Fruit fly (Drosophila melanogaster) whole organism, embryonic: ENCODE data around the gene 5-HT7.

Experiments used
- Antp ChIP-seq: fragments of 200-800 bp; sonication (Bioruptor generic); optimal IDR thresholded peaks from 3 replicates; lab custom pipeline; 2016; ENCODE audit warnings: missing biosample characterization, missing genetic modification characterization
- Asciz ChIP-seq: fragments of 200-800 bp; sonication (Bioruptor generic); optimal IDR thresholded peaks from 2 replicates; lab custom pipeline; 2017; ENCODE audit warnings: missing biosample characterization, mild to moderate bottlenecking, missing genetic modification characterization, missing genetic modification reagents
- CG10321 ChIP-seq: fragments of 200-800 bp; sonication (Bioruptor generic); IDR thresholded peaks from 2 replicates; pipeline ENCODE4 v1.3.6; 2022; ENCODE audit warnings: missing biosample characterization, missing genetic modification characterization
- CG11247 ChIP-seq: fragments of 200-800 bp; sonication (Bioruptor generic); IDR thresholded peaks from 2 replicates; pipeline ENCODE4 v1.3.6; 2022; ENCODE audit warnings: missing biosample characterization, missing genetic modification characterization
- CG11456 ChIP-seq: fragments of 200-800 bp; sonication (Bioruptor generic); IDR thresholded peaks from 3 replicates; pipeline ENCODE4 v1.3.6; 2022; ENCODE audit warnings: missing biosample characterization, missing genetic modification characterization
- CG15011 ChIP-seq: fragments of 200-800 bp; sonication (Bioruptor generic); optimal IDR thresholded peaks from 3 replicates; lab custom pipeline; 2018; ENCODE audit warnings: missing biosample characterization, mild to moderate bottlenecking, missing genetic modification characterization
- CG1529 ChIP-seq: fragments of 200-800 bp; sonication (Bioruptor generic); optimal IDR thresholded peaks from 3 replicates; lab custom pipeline; 2018; ENCODE audit warnings: missing biosample characterization, missing genetic modification characterization
- CG16863 ChIP-seq: fragments of 200-800 bp; sonication (Bioruptor generic); optimal IDR thresholded peaks from 3 replicates; lab custom pipeline; 2016; ENCODE audit warnings: missing biosample characterization, missing genetic modification characterization
- CG18262 ChIP-seq: fragments of 200-800 bp; optimal IDR thresholded peaks from 3 replicates; lab custom pipeline; 2019; ENCODE audit warnings: missing biosample characterization, mild to moderate bottlenecking, missing genetic modification characterization, moderate library complexity
- CG31388 ChIP-seq: fragments of 200-800 bp; sonication (Bioruptor generic); optimal IDR thresholded peaks from 2 replicates; lab custom pipeline; 2016; ENCODE audit warnings: missing biosample characterization, missing genetic modification characterization
- CG32767 ChIP-seq: fragments of 200-800 bp; sonication (Bioruptor generic); IDR thresholded peaks from 2 replicates; pipeline ENCODE4 v1.3.6; 2022; ENCODE audit warnings: missing biosample characterization, missing genetic modification characterization
- CG3281 ChIP-seq: fragments of 200-800 bp; sonication (Bioruptor generic); optimal IDR thresholded peaks from 3 replicates; lab custom pipeline; 2017; ENCODE audit warnings: missing biosample characterization, mild to moderate bottlenecking, missing genetic modification characterization
- CG34422 ChIP-seq: fragments of 200-800 bp; sonication (Bioruptor generic); IDR thresholded peaks from 3 replicates; pipeline ENCODE4 v1.3.6; 2022; ENCODE audit warnings: missing biosample characterization, missing genetic modification characterization
- CG9727 ChIP-seq: fragments of 200-800 bp; sonication (Bioruptor generic); optimal IDR thresholded peaks from 3 replicates; lab custom pipeline; 2017; ENCODE audit warnings: missing biosample characterization, mild to moderate bottlenecking, missing genetic modification characterization
- Chrac-16 ChIP-seq: fragments of 200-800 bp; sonication (Bioruptor generic); optimal IDR thresholded peaks from 3 replicates; lab custom pipeline; 2016; ENCODE audit warnings: missing biosample characterization, missing genetic modification characterization
- H2.0 ChIP-seq: fragments of 200-800 bp; sonication (Bioruptor generic); IDR thresholded peaks from 2 replicates; pipeline ENCODE4 v1.3.6; 2022; ENCODE audit warnings: missing biosample characterization, missing genetic modification characterization
- Hsf ChIP-seq: fragments of 200-800 bp; sonication (Bioruptor generic); optimal IDR thresholded peaks from 3 replicates; lab custom pipeline; 2016; ENCODE audit warnings: missing biosample characterization, missing genetic modification characterization
- MESR4 ChIP-seq: fragments of 200-800 bp; sonication (Bioruptor generic); optimal IDR thresholded peaks from 2 replicates; lab custom pipeline; 2018; ENCODE audit warnings: missing biosample characterization, mild to moderate bottlenecking, missing genetic modification characterization, moderate library complexity
- MTF-1 ChIP-seq: fragments of 200-800 bp; sonication (Bioruptor generic); optimal IDR thresholded peaks from 2 replicates; lab custom pipeline; 2018; ENCODE audit warnings: missing biosample characterization, mild to moderate bottlenecking, missing genetic modification characterization, borderline replicate concordance
- Mad ChIP-seq: fragments of 200-800 bp; sonication (Bioruptor generic); optimal IDR thresholded peaks from 2 replicates; lab custom pipeline; 2016; ENCODE audit warnings: missing biosample characterization, missing genetic modification characterization
- Nf-YA ChIP-seq: fragments of 200-800 bp; sonication (Bioruptor generic); IDR thresholded peaks from 2 replicates; pipeline ENCODE4 v1.3.6; 2022; ENCODE audit warnings: missing biosample characterization, missing genetic modification characterization
- Optix ChIP-seq: fragments of 200-800 bp; sonication (Bioruptor generic); IDR thresholded peaks from 3 replicates; pipeline ENCODE4 v1.3.6; 2022; ENCODE audit warnings: missing biosample characterization, missing genetic modification characterization
- TFAM ChIP-seq: fragments of 200-800 bp; sonication (Bioruptor generic); optimal IDR thresholded peaks from 2 replicates; lab custom pipeline; 2017; ENCODE audit warnings: missing biosample characterization, missing genetic modification characterization, inconsistent platforms
- Usf ChIP-seq: fragments of 200-800 bp; sonication (Bioruptor generic); optimal IDR thresholded peaks from 2 replicates; lab custom pipeline; 2017; ENCODE audit warnings: missing genotype, missing biosample characterization, missing genetic modification characterization
- Vsx1 ChIP-seq: fragments of 200-800 bp; sonication (Bioruptor generic); optimal IDR thresholded peaks from 2 replicates; lab custom pipeline; 2017; ENCODE audit warnings: missing biosample characterization, mild to moderate bottlenecking, missing genetic modification characterization, missing genetic modification reagents
- ash1 ChIP-seq: fragments of 200-800 bp; sonication (Bioruptor generic); optimal IDR thresholded peaks from 2 replicates; lab custom pipeline; 2018; ENCODE audit warnings: missing biosample characterization, mild to moderate bottlenecking, missing genetic modification characterization
- bab2 ChIP-seq: fragments of 200-800 bp; sonication (Bioruptor generic); optimal IDR thresholded peaks from 2 replicates; lab custom pipeline; 2016; ENCODE audit warnings: missing biosample characterization, missing genetic modification characterization
- bsh ChIP-seq, 2 experiments: fragments of 200-800 bp; sonication (Bioruptor generic); optimal IDR thresholded peaks; 2 replicates each; lab custom pipeline; 2017 to 2018; ENCODE audit warnings: mild to moderate bottlenecking in 2 of 2, missing biosample characterization in 2 of 2, missing genetic modification characterization in 2 of 2, moderate library complexity in 1 of 2
- chinmo ChIP-seq: fragments of 200-800 bp; sonication (Bioruptor generic); IDR thresholded peaks from 4 replicates; pipeline ENCODE4 v1.3.6; 2022; ENCODE audit warnings: missing biosample characterization, missing genetic modification characterization; ENCODE audit not compliant: partially characterized antibody
- dysf ChIP-seq: fragments of 200-800 bp; sonication (Bioruptor generic); IDR thresholded peaks from 3 replicates; pipeline ENCODE4 v1.3.6; 2022; ENCODE audit warnings: missing biosample characterization, missing genetic modification characterization
- ewg ChIP-seq: fragments of 200-800 bp; sonication (Bioruptor generic); optimal IDR thresholded peaks from 3 replicates; lab custom pipeline; 2017; ENCODE audit warnings: mild to moderate bottlenecking, missing biosample characterization, missing genetic modification reagents, missing genetic modification characterization
- ftz-f1 ChIP-seq: fragments of 200-800 bp; sonication (Bioruptor generic); optimal IDR thresholded peaks from 2 replicates; lab custom pipeline; 2016; ENCODE audit warnings: missing biosample characterization, missing genetic modification characterization
- gro ChIP-seq: fragments of 200-800 bp; sonication (Bioruptor generic); optimal IDR thresholded peaks from 2 replicates; lab custom pipeline; 2016; ENCODE audit warnings: missing biosample characterization, missing genetic modification characterization
- lilli ChIP-seq: fragments of 200-800 bp; sonication (Bioruptor generic); optimal IDR thresholded peaks from 3 replicates; lab custom pipeline; 2016; ENCODE audit warnings: missing biosample characterization, missing genetic modification characterization
- nerfin-1 ChIP-seq: fragments of 200-800 bp; sonication (Bioruptor generic); optimal IDR thresholded peaks from 3 replicates; lab custom pipeline; 2019; ENCODE audit warnings: missing biosample characterization, mild to moderate bottlenecking, missing genetic modification characterization, moderate library complexity
- nom ChIP-seq: fragments of 200-800 bp; sonication (Bioruptor generic); optimal IDR thresholded peaks from 2 replicates; lab custom pipeline; 2017; ENCODE audit warnings: missing biosample characterization, missing genetic modification characterization, mild to moderate bottlenecking, moderate library complexity, missing genetic modification reagents
- oc ChIP-seq: fragments of 200-800 bp; sonication (Bioruptor generic); optimal IDR thresholded peaks from 2 replicates; lab custom pipeline; 2018; ENCODE audit warnings: missing biosample characterization, mild to moderate bottlenecking, missing genetic modification characterization, moderate library complexity
- rib ChIP-seq: fragments of 200-800 bp; sonication (Bioruptor generic); IDR thresholded peaks from 2 replicates; pipeline ENCODE4 v1.3.6; 2022; ENCODE audit warnings: missing biosample characterization, missing genetic modification characterization
- row ChIP-seq: fragments of 200-800 bp; sonication (Bioruptor generic); IDR thresholded peaks from 3 replicates; pipeline ENCODE4 v1.3.6; 2022; ENCODE audit warnings: missing biosample characterization, missing genetic modification characterization
- sim ChIP-seq: fragments of 200-800 bp; sonication (Bioruptor generic); IDR thresholded peaks from 2 replicates; pipeline ENCODE4 v1.3.6; 2022; ENCODE audit warnings: missing biosample characterization, missing genetic modification characterization
- so ChIP-seq: fragments of 200-800 bp; sonication (Bioruptor generic); IDR thresholded peaks from 3 replicates; pipeline ENCODE4 v1.3.6; 2022; ENCODE audit warnings: missing biosample characterization, missing genetic modification characterization
- sob ChIP-seq: fragments of 200-800 bp; sonication (Bioruptor generic); IDR thresholded peaks from 2 replicates; pipeline ENCODE4 v1.3.6; 2022; ENCODE audit warnings: missing biosample characterization, missing genetic modification characterization
- sr ChIP-seq: fragments of 200-800 bp; sonication (Bioruptor generic); IDR thresholded peaks from 3 replicates; pipeline ENCODE4 v1.3.6; 2022; ENCODE audit warnings: missing biosample characterization, missing genetic modification characterization
- sug ChIP-seq: fragments of 200-800 bp; optimal IDR thresholded peaks from 2 replicates; lab custom pipeline; 2019; ENCODE audit warnings: missing biosample characterization, mild to moderate bottlenecking, missing genetic modification characterization, moderate library complexity
- wor ChIP-seq: fragments of 200-800 bp; sonication (Bioruptor generic); IDR thresholded peaks from 2 replicates; pipeline ENCODE4 v1.3.6; 2022; ENCODE audit warnings: missing biosample characterization, missing genetic modification characterization

5-HT7 gene

dm6 chr3R:30918872-30919271, 97.8 kb downstream of the 5-HT7 start (continued):
- TF ChIP-seq Nf-YA, result no peak
- no peak for TF ChIP-seq Chrac-16 (GFP tag; lab: Kevin White, UChicago)
- TF ChIP-seq Vsx1 (GFP tag; lab: Kevin White, UChicago), result peak; percentile 27
- no peak for TF ChIP-seq dysf (GFP tag; lab: Robert Waterston, UW)
- no peak for TF ChIP-seq CG34422 (GFP tag; lab: Robert Waterston, UW)
- no peak for TF ChIP-seq sr (GFP tag; lab: Robert Waterston, UW)
- peak; percentile 31 for TF ChIP-seq CG1529 (GFP tag; lab: Kevin White, UChicago)
- no peak for TF ChIP-seq wor (GFP tag; lab: Robert Waterston, UW)
- no peak for TF ChIP-seq lilli
- no peak for TF ChIP-seq CG11247 (GFP tag; lab: Robert Waterston, UW)
- peak; percentile 51 for TF ChIP-seq Asciz (GFP tag; lab: Kevin White, UChicago)
- TF ChIP-seq ash1 (GFP tag; lab: Kevin White, UChicago), result no peak
- peak; percentile 25 for TF ChIP-seq nerfin-1 (tag; lab: Kevin White, UChicago)
- no peak for TF ChIP-seq so
- TF ChIP-seq sob (GFP tag; lab: Robert Waterston, UW), result no peak
- no peak for TF ChIP-seq row (GFP tag; lab: Robert Waterston, UW)
- TF ChIP-seq nom, result no peak
- TF ChIP-seq CG16863, result no peak
- peak; percentile 42 for TF ChIP-seq CG18262 (tag; lab: Kevin White, UChicago)
- TF ChIP-seq sug (tag; lab: Kevin White, UChicago), result no peak
- TF ChIP-seq gro (GFP tag; lab: Kevin White, UChicago), result no peak
- no peak for TF ChIP-seq Antp (GFP tag; lab: Kevin White, UChicago)
- no peak for TF ChIP-seq Hsf
- no peak for TF ChIP-seq rib
- TF ChIP-seq chinmo, result no peak
- TF ChIP-seq CG10321, result no peak
- TF ChIP-seq MTF-1 (GFP tag; lab: Kevin White, UChicago), result no peak
- no peak for TF ChIP-seq ewg (GFP tag; lab: Kevin White, UChicago)
- no peak for TF ChIP-seq H2.0 (GFP tag; lab: Robert Waterston, UW)
- no peak for TF ChIP-seq CG3281
- TF ChIP-seq oc (tag; lab: Kevin White, UChicago), result no peak
- TF ChIP-seq Usf, result no peak
- no peak for TF ChIP-seq Mad (GFP tag; lab: Kevin White, UChicago)
- TF ChIP-seq CG9727 (GFP tag; lab: Kevin White, UChicago), result peak; percentile 21
- no peak for TF ChIP-seq CG32767 (GFP tag; lab: Robert Waterston, UW)
- no peak for TF ChIP-seq CG11456
- no peak for TF ChIP-seq sim (GFP tag; lab: Robert Waterston, UW)
- TF ChIP-seq MESR4, result no peak
- no peak for TF ChIP-seq Optix (GFP tag; lab: Robert Waterston, UW)
- no peak for TF ChIP-seq CG31388 (GFP tag; lab: Kevin White, UChicago)
- no peak for TF ChIP-seq ftz-f1 (GFP tag; lab: Kevin White, UChicago)
- TF ChIP-seq CG15011 (GFP tag; lab: Kevin White, UChicago), result peak; percentile 3
- no peak for TF ChIP-seq TFAM (GFP tag; lab: Kevin White, UChicago)
- TF ChIP-seq bab2, result peak; percentile 11
- peak in 1 of 2 experiments; percentile 24 for TF ChIP-seq bsh (GFP tag; optimal IDR thresholded peaks at IDR 0.05; lab: Kevin White, UChicago)
